Fruit fly (Drosophila melanogaster): ENCODE measurements around the gene CG11226.

The CG11226 gene

DNA sequence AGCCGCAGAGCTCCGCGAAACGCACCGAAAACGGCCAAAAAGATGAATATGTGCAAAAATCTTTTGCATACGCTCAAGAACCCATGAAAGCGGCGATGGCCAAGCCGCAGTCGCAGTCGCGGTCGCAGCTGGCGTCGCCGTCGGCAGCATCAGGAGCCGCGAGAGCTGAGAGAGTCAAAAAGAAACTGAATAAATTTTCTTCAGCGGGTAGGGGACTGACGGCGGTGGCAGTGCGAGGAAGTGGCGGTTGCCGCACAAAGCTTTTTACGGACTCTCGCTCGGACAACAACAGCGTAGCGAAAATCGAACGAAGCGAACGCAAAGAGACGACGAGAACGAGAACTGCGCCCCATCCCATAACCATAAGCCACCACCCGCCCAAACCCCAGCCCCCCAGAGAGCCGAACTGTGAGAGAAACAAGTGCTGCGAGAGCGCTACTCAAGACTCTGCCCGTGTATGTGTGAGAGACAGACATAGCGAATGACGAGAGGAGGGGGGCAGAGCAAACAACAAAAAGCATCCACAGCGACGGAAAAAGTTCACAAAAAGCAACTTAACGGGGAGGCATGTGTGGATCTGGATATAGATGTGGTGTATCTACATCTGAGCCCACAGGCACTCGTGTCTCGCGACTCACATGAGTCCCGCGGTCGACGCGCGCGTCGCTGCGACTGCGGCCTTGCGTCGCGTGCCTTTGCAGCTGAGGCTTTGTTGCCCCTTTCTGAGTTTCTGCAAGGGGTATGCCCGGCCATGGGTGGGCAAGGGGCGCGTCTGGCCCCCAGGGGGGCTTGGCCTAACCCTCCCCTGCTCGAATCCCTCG lies 1.5 kb upstream of the CG11226 start, which contains the start of gene jim (continued):
- no peak; the same call in 2 of the 3 replicates for TF ChIP-seq Dbx (GFP tag; IDR thresholded peaks at IDR 0.05)
- TF ChIP-seq CG12155 (GFP tag; optimal IDR thresholded peaks at IDR 0.05), result peak; percentile 91
- TF ChIP-seq CG14014 (GFP tag; IDR thresholded peaks at IDR 0.05), result no peak
- no peak for TF ChIP-seq Bdp1 (GFP tag; optimal IDR thresholded peaks at IDR 0.05)
- no peak for TF ChIP-seq tll (GFP tag; optimal IDR thresholded peaks at IDR 0.05)
- no peak for TF ChIP-seq CG16813 (GFP tag; IDR thresholded peaks at IDR 0.05; ENCODE audit: partially characterized antibody)
- no peak for TF ChIP-seq CG13123 (GFP tag; optimal IDR thresholded peaks at IDR 0.05)
- TF ChIP-seq CG12104 (GFP tag; optimal IDR thresholded peaks at IDR 0.05), result no peak
- no peak for TF ChIP-seq Dip2 (GFP tag; IDR thresholded peaks at IDR 0.05)
- no peak for TF ChIP-seq gro (GFP tag; optimal IDR thresholded peaks at IDR 0.05)
- no peak for TF ChIP-seq Optix (GFP tag; IDR thresholded peaks at IDR 0.05)
- peak; percentile 44 for TF ChIP-seq caup (GFP tag; optimal IDR thresholded peaks at IDR 0.05; ENCODE audit: severe bottlenecking)
- TF ChIP-seq Taf1 (GFP tag; IDR thresholded peaks at IDR 0.05), result no peak
- TF ChIP-seq ci (GFP tag; IDR thresholded peaks at IDR 0.05), result no peak; the same call in 2 of the 3 replicates
- no peak for TF ChIP-seq sc (optimal IDR thresholded peaks at IDR 0.05)
- TF ChIP-seq sc (GFP tag; optimal IDR thresholded peaks at IDR 0.05), result no peak
- TF ChIP-seq Six4 (GFP tag; optimal IDR thresholded peaks at IDR 0.05), result no peak
- TF ChIP-seq cad (GFP tag; optimal IDR thresholded peaks at IDR 0.05), result no peak
- peak; percentile 58 for TF ChIP-seq pros (GFP tag; optimal IDR thresholded peaks at IDR 0.05)
- no peak for TF ChIP-seq zfh1 (GFP tag; IDR thresholded peaks at IDR 0.05)
- peak; percentile 66; the same call in 1 of the 3 replicates for TF ChIP-seq CG34224 (GFP tag; IDR thresholded peaks at IDR 0.05; ENCODE audit: partially characterized antibody)
- no peak for TF ChIP-seq CG16863 (GFP tag; optimal IDR thresholded peaks at IDR 0.05)
- TF ChIP-seq CG32532 (GFP tag; IDR thresholded peaks at IDR 0.05), result peak; percentile 54; the same call in 1 of the 2 replicates
- peak in 1 of 2 experiments; percentile 63 for TF ChIP-seq bsh (GFP tag; optimal IDR thresholded peaks at IDR 0.05)
- TF ChIP-seq Sry-δ (GFP tag; optimal IDR thresholded peaks at IDR 0.05), result no peak
- TF ChIP-seq chinmo (GFP tag; IDR thresholded peaks at IDR 0.05; ENCODE audit: partially characterized antibody), result peak; percentile 94; the same call in 3 of the 4 replicates
- no peak for TF ChIP-seq grn (GFP tag; optimal IDR thresholded peaks at IDR 0.05)
- no peak for TF ChIP-seq vfl (GFP tag; optimal IDR thresholded peaks at IDR 0.05)
- no peak for TF ChIP-seq tin (GFP tag; optimal IDR thresholded peaks at IDR 0.05)
- peak; percentile 42 for TF ChIP-seq yki (optimal IDR thresholded peaks at IDR 0.05)
- no peak for TF ChIP-seq Dfd (GFP tag; optimal IDR thresholded peaks at IDR 0.05)
- peak; percentile 11 for TF ChIP-seq bcd (GFP tag; optimal IDR thresholded peaks at IDR 0.05)
- TF ChIP-seq CG4854 (GFP tag; optimal IDR thresholded peaks at IDR 0.05), result no peak
- TF ChIP-seq CG7271 (tag; optimal IDR thresholded peaks at IDR 0.05), result no peak
- TF ChIP-seq slbo (GFP tag; IDR thresholded peaks at IDR 0.05), result peak; percentile 23; the same call in 1 of the 2 replicates
- TF ChIP-seq ken (GFP tag; IDR thresholded peaks at IDR 0.05), result peak; percentile 20; the same call in 1 of the 3 replicates
- TF ChIP-seq CG3407 (GFP tag; optimal IDR thresholded peaks at IDR 0.05), result peak; percentile 49
- TF ChIP-seq gsb-n (tag; optimal IDR thresholded peaks at IDR 0.05), result no peak
- no peak for TF ChIP-seq fru (optimal IDR thresholded peaks at IDR 0.05)
- TF ChIP-seq pan (optimal IDR thresholded peaks at IDR 0.05), result no peak
- no peak for TF ChIP-seq pan (GFP tag; optimal IDR thresholded peaks at IDR 0.05 in 1 of 2, IDR thresholded peaks at IDR 0.05 in 1 of 2)
- TF ChIP-seq pzg (GFP tag; optimal IDR thresholded peaks at IDR 0.05), result no peak
- TF ChIP-seq Hr51 (GFP tag; optimal IDR thresholded peaks at IDR 0.05), result peak in 1 of 2 experiments; percentile 72
- TF ChIP-seq CG6765 (GFP tag; optimal IDR thresholded peaks at IDR 0.05), result peak; percentile 37
- no peak for TF ChIP-seq NC2β (GFP tag; optimal IDR thresholded peaks at IDR 0.05)
- TF ChIP-seq lbe (GFP tag; optimal IDR thresholded peaks at IDR 0.05), result peak; percentile 43
- no peak for TF ChIP-seq CG2199 (GFP tag; IDR thresholded peaks at IDR 0.05)
- TF ChIP-seq CG2875 (GFP tag; optimal IDR thresholded peaks at IDR 0.05), result no peak
- TF ChIP-seq CG13894 (tag; optimal IDR thresholded peaks at IDR 0.05), result peak; percentile 79
- no peak for TF ChIP-seq CG11093 (GFP tag; IDR thresholded peaks at IDR 0.05)

All from whole organism, embryonic.